Fruit fly (Drosophila melanogaster) Kc167 (cell line): ENCODE measurements around the gene CG12541.

Experiments
- Sin3A ChIP-seq: fragments of >200 bp; optimal IDR thresholded peaks from 2 replicates; lab custom pipeline; 2018; ENCODE audit warnings: missing external identifiers
- insv ChIP-seq: fragments of >200 bp; optimal IDR thresholded peaks from 3 replicates; lab custom pipeline; 2018; ENCODE audit warnings: missing external identifiers
- ttk ChIP-seq: sonication (Bioruptor generic); optimal IDR thresholded peaks from 2 replicates; lab custom pipeline; 2017; ENCODE audit warnings: missing external identifiers

- TF ChIP-seq ttk (lab: Kevin White, UChicago) (no peak), insv (lab: Kevin White, UChicago) (no peak), Sin3A (lab: Kevin White, UChicago) (no peak)
These were observed 29.6 kb upstream of the CG12541 start for dm6 chrX:7095292-7095911.
